Worm (Caenorhabditis elegans) whole organism, L1 larva: ENCODE results near the gene C07A12.18.

ENCODE experiments used
- C16A3.4 ChIP-seq: fragments of 150-350 bp; optimal IDR thresholded peaks from 2 replicates; lab custom pipeline; 2014; ENCODE audit warnings: missing biosample characterization, missing genetic modification characterization
- C34B4.2 ChIP-seq: sonication (generic microtip); optimal IDR thresholded peaks from 2 replicates; lab custom pipeline; 2017; ENCODE audit warnings: mild to moderate bottlenecking, missing genetic modification characterization, missing compliant biosample characterization
- F16B12.6 ChIP-seq: fragments of 150-350 bp; optimal IDR thresholded peaks from 2 replicates; lab custom pipeline; 2014; ENCODE audit warnings: missing biosample characterization, missing genetic modification characterization
- Y116A8C.19 ChIP-seq: sonication (generic microtip); optimal IDR thresholded peaks from 2 replicates; lab custom pipeline; 2016; ENCODE audit warnings: missing compliant biosample characterization, missing genetic modification characterization, borderline replicate concordance
- aha-1 ChIP-seq: fragments of 150-350 bp; optimal IDR thresholded peaks from 2 replicates; lab custom pipeline; 2014; ENCODE audit warnings: missing biosample characterization, missing genetic modification characterization
- aly-2 ChIP-seq: fragments of 150-350 bp; optimal IDR thresholded peaks from 2 replicates; lab custom pipeline; 2014; ENCODE audit warnings: missing biosample characterization, missing genetic modification characterization
- ama-1 ChIP-seq: fragments of 150-350 bp; optimal IDR thresholded peaks from 2 replicates; lab custom pipeline; 2014
- ceh-8 ChIP-seq: fragments of 200-800 bp; sonication (Bioruptor generic); optimal IDR thresholded peaks from 2 replicates; lab custom pipeline; 2018; ENCODE audit warnings: mild to moderate bottlenecking, missing genetic modification characterization, moderate library complexity, missing compliant biosample characterization
- ceh-82 ChIP-seq, 3 experiments: fragments of 150-350 bp in 1 of 3; sonication (generic microtip) in 2 of 3; optimal IDR thresholded peaks; 2 replicates each; lab custom pipeline; 2014 to 2017; ENCODE audit warnings: missing biosample characterization in 3 of 3, missing genetic modification characterization in 3 of 3
- ceh-88 ChIP-seq: fragments of 200-800 bp; sonication (Bioruptor generic); IDR thresholded peaks from 2 replicates; pipeline ENCODE4 v1.3.6; 2022; ENCODE audit warnings: missing genetic modification characterization, missing compliant biosample characterization
- ces-1 ChIP-seq: fragments of 150-350 bp; optimal IDR thresholded peaks from 2 replicates; lab custom pipeline; 2014; ENCODE audit warnings: missing biosample characterization, missing genetic modification reagents, missing genetic modification characterization
- efl-1 ChIP-seq, 4 experiments: fragments of 150-350 bp; optimal IDR thresholded peaks in 3 of 4; peaks in 1 of 4; 1 replicate in 1 of 4; 2 replicates in 3 of 4; lab custom pipeline; 2014; ENCODE audit warnings: missing biosample characterization in 2 of 4, missing genetic modification characterization in 2 of 4, missing genetic modification reagents in 2 of 4
- efl-3 ChIP-seq: fragments of 200-800 bp; sonication (Bioruptor generic); optimal IDR thresholded peaks from 2 replicates; lab custom pipeline; 2018; ENCODE audit warnings: mild to moderate bottlenecking, missing genetic modification characterization, missing compliant biosample characterization
- egl-27 ChIP-seq, 2 experiments: fragments of 150-350 bp in 1 of 2; sonication (generic microtip); optimal IDR thresholded peaks; 3 replicates each; lab custom pipeline; 2017 to 2018; ENCODE audit warnings: missing biosample characterization in 2 of 2, missing genetic modification characterization in 2 of 2, missing genetic modification reagents in 2 of 2
- elt-2 ChIP-seq: sonication (generic microtip); optimal IDR thresholded peaks from 2 replicates; lab custom pipeline; 2016; ENCODE audit warnings: missing genetic modification characterization, mild to moderate bottlenecking, inconsistent platforms, missing compliant biosample characterization, missing genetic modification reagents
- elt-3 ChIP-seq, 6 experiments: fragments of 150-350 bp in 1 of 6; sonication (generic microtip); optimal IDR thresholded peaks; 2 replicates each; lab custom pipeline; 2017 to 2018; ENCODE audit warnings: missing biosample characterization in 6 of 6, missing genetic modification characterization in 6 of 6, inconsistent platforms in 1 of 6
- fkh-4 ChIP-seq: sonication (generic microtip); optimal IDR thresholded peaks from 2 replicates; lab custom pipeline; 2016; ENCODE audit warnings: missing compliant biosample characterization, missing genetic modification characterization, borderline replicate concordance
- hlh-17 ChIP-seq: fragments of 200-800 bp; sonication (Bioruptor generic); optimal IDR thresholded peaks from 2 replicates; lab custom pipeline; 2018; ENCODE audit warnings: missing genetic modification characterization, mild to moderate bottlenecking, missing compliant biosample characterization, moderate library complexity, borderline replicate concordance
- hlh-4 ChIP-seq: sonication (generic microtip); optimal IDR thresholded peaks from 2 replicates; lab custom pipeline; 2016; ENCODE audit warnings: mild to moderate bottlenecking, missing genetic modification characterization, missing compliant biosample characterization
- hpl-2 ChIP-seq: fragments of 150-350 bp; optimal IDR thresholded peaks from 2 replicates; lab custom pipeline; 2014; ENCODE audit warnings: missing biosample characterization, missing genetic modification reagents, missing genetic modification characterization
- isw-1 ChIP-seq: fragments of 200-800 bp; sonication (Bioruptor generic); IDR thresholded peaks from 2 replicates; pipeline ENCODE4 v1.3.6; 2022; ENCODE audit warnings: missing genetic modification characterization, missing compliant biosample characterization
- jun-1 ChIP-seq: fragments of 150-350 bp; optimal IDR thresholded peaks from 2 replicates; lab custom pipeline; 2014; ENCODE audit warnings: missing biosample characterization, missing genetic modification reagents, missing genetic modification characterization
- lin-14 ChIP-seq: fragments of 200-800 bp; sonication (Bioruptor generic); optimal IDR thresholded peaks from 2 replicates; lab custom pipeline; 2018; ENCODE audit warnings: mild to moderate bottlenecking, missing genetic modification characterization, moderate library complexity, missing compliant biosample characterization
- mab-9 ChIP-seq: fragments of 200-800 bp; sonication (Bioruptor generic); IDR thresholded peaks from 2 replicates; pipeline ENCODE4 v1.3.6; 2022; ENCODE audit warnings: missing genetic modification reagents, missing genetic modification characterization, missing compliant biosample characterization
- mdl-1 ChIP-seq, 2 experiments: fragments of 150-350 bp; optimal IDR thresholded peaks; 2 replicates each; lab custom pipeline; 2014 to 2017; ENCODE audit warnings: missing biosample characterization in 2 of 2, missing genetic modification characterization in 2 of 2, inconsistent platforms in 1 of 2
- mep-1 ChIP-seq: fragments of 150-350 bp; optimal IDR thresholded peaks from 2 replicates; lab custom pipeline; 2014; ENCODE audit warnings: missing biosample characterization, missing genetic modification characterization
- nhr-12 ChIP-seq: sonication (generic microtip); optimal IDR thresholded peaks from 2 replicates; lab custom pipeline; 2017; ENCODE audit warnings: missing biosample characterization, missing genetic modification characterization
- nhr-19 ChIP-seq: fragments of 200-800 bp; sonication (Bioruptor generic); conservative IDR thresholded peaks from 2 replicates; pipeline ENCODE4 v1.3.6; 2022; ENCODE audit warnings: missing genetic modification characterization, missing compliant biosample characterization
- nhr-237 ChIP-seq: fragments of 150-350 bp; optimal IDR thresholded peaks from 2 replicates; lab custom pipeline; 2014; ENCODE audit warnings: missing biosample characterization, missing genetic modification characterization
- nhr-47 ChIP-seq: sonication (generic microtip); optimal IDR thresholded peaks from 2 replicates; lab custom pipeline; 2016; ENCODE audit warnings: mild to moderate bottlenecking, missing genetic modification characterization, moderate library complexity, missing compliant biosample characterization
- nhr-71 ChIP-seq: sonication (generic microtip); optimal IDR thresholded peaks from 2 replicates; lab custom pipeline; 2016; ENCODE audit warnings: mild to moderate bottlenecking, missing genetic modification characterization, moderate library complexity, missing compliant biosample characterization
- nhr-85 ChIP-seq: sonication (generic microtip); peaks from one replicate; lab custom pipeline; 2016; ENCODE audit warnings: missing genetic modification characterization, inconsistent platforms, missing compliant biosample characterization
- nhr-90 ChIP-seq: sonication (generic microtip); optimal IDR thresholded peaks from 2 replicates; lab custom pipeline; 2016; ENCODE audit warnings: mild to moderate bottlenecking, missing genetic modification characterization, missing compliant biosample characterization; ENCODE audit not compliant: poor library complexity
- pax-3 ChIP-seq: fragments of 200-800 bp; sonication (Bioruptor generic); optimal IDR thresholded peaks from 2 replicates; lab custom pipeline; 2018; ENCODE audit warnings: mild to moderate bottlenecking, missing genetic modification characterization, moderate library complexity, missing compliant biosample characterization
- pqm-1 ChIP-seq: sonication (generic microtip); optimal IDR thresholded peaks from 3 replicates; lab custom pipeline; 2017; ENCODE audit warnings: missing biosample characterization, missing genetic modification characterization
- rnt-1 ChIP-seq: sonication (generic microtip); optimal IDR thresholded peaks from 2 replicates; lab custom pipeline; 2016; ENCODE audit warnings: mild to moderate bottlenecking, missing genetic modification characterization, moderate library complexity, missing compliant biosample characterization
- sox-4 ChIP-seq: sonication (generic microtip); optimal IDR thresholded peaks from 2 replicates; lab custom pipeline; 2016; ENCODE audit warnings: missing genetic modification characterization, missing compliant biosample characterization
- sptf-1 ChIP-seq: fragments of 150-350 bp; optimal IDR thresholded peaks from 2 replicates; lab custom pipeline; 2014; ENCODE audit warnings: missing biosample characterization, missing genetic modification characterization
- sup-37 ChIP-seq: fragments of 200-800 bp; sonication (Bioruptor generic); optimal IDR thresholded peaks from 2 replicates; lab custom pipeline; 2018; ENCODE audit warnings: mild to moderate bottlenecking, missing genetic modification characterization, missing compliant biosample characterization
- swsn-7 ChIP-seq: sonication (generic microtip); optimal IDR thresholded peaks from 2 replicates; lab custom pipeline; 2016; ENCODE audit warnings: missing genetic modification characterization, missing compliant biosample characterization
- unc-130 ChIP-seq: fragments of 150-350 bp; optimal IDR thresholded peaks from 2 replicates; lab custom pipeline; 2017; ENCODE audit warnings: missing biosample characterization, missing genetic modification characterization, inconsistent platforms
- unc-62 ChIP-seq: fragments of 150-350 bp; optimal IDR thresholded peaks from 2 replicates; lab custom pipeline; 2014; ENCODE audit warnings: missing biosample characterization, missing genetic modification reagents, missing genetic modification characterization
- unc-86 ChIP-seq: sonication (generic microtip); optimal IDR thresholded peaks from 2 replicates; lab custom pipeline; 2016; ENCODE audit warnings: missing genetic modification characterization, missing compliant biosample characterization
- vab-15 ChIP-seq: sonication (generic microtip); optimal IDR thresholded peaks from 2 replicates; lab custom pipeline; 2017; ENCODE audit warnings: missing genotype, mild to moderate bottlenecking, missing genetic modification characterization, missing compliant biosample characterization
- xbp-1 ChIP-seq: sonication (generic microtip); optimal IDR thresholded peaks from 2 replicates; lab custom pipeline; 2016; ENCODE audit warnings: missing genetic modification characterization, missing compliant biosample characterization
- zip-4 ChIP-seq: fragments of 200-800 bp; sonication (Bioruptor generic); optimal IDR thresholded peaks from 2 replicates; lab custom pipeline; 2018; ENCODE audit warnings: mild to moderate bottlenecking, missing genetic modification characterization, moderate library complexity, missing compliant biosample characterization
- ztf-11 ChIP-seq, 2 experiments: sonication (generic microtip); optimal IDR thresholded peaks; 2 replicates each; lab custom pipeline; 2016 to 2017; ENCODE audit warnings: missing genetic modification characterization in 2 of 2, missing biosample characterization in 1 of 2, missing compliant biosample characterization in 1 of 2
- ztf-4 ChIP-seq: fragments of 150-350 bp; optimal IDR thresholded peaks from 2 replicates; lab custom pipeline; 2014; ENCODE audit warnings: missing biosample characterization, missing genetic modification characterization

C07A12.18 gene

DNA sequence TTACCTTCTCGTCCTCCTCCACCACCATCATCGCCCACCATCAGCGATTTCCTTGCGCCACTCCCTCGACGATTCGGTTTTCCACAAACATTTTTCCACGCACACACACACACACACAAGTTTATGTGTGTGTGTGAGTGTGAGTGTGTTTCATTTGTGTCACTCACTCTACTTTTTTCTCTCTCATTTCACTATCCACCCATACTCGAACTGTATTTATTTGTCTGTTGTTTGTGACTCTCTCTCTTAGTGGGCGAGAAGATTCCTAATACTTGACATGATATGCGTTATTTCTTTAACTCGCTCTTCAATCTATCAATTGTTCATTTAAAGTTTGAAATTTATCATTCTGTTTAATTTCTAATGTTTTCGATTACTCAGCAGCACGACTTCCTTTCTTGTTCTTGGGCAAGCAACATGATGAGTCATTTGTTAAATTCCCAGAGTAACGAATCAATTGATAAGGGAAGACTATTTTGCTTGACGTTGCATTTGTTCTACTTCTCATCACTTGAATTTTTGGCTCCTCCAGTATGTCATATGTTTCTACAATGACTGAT, 42.5 kb downstream of the C07A12.18 start (continued):
- no peak for TF ChIP-seq aha-1
- no peak for TF ChIP-seq pax-3 (tag; lab: Kevin White, UChicago)
- no peak for TF ChIP-seq unc-62 (GFP tag; lab: Kevin White, UChicago)
- TF ChIP-seq nhr-237 (tag; lab: Kevin White, UChicago), result no peak
- TF ChIP-seq F16B12.6 (tag; lab: Kevin White, UChicago), result no peak
- TF ChIP-seq fkh-4, result no peak
- TF ChIP-seq isw-1 (GFP tag; lab: Robert Waterston, UW), result no peak
- TF ChIP-seq nhr-85 (tag; lab: Kevin White, UChicago), result peak; percentile 54
- peak; percentile 36 for TF ChIP-seq jun-1 (tag; lab: Kevin White, UChicago)
- peak in 1 of 3 experiments; percentile 11 for TF ChIP-seq ceh-82 (tag; optimal IDR thresholded peaks at IDR 0.05; lab: Kevin White, UChicago)
- peak; percentile 24 for TF ChIP-seq xbp-1
- TF ChIP-seq nhr-12, result no peak
- no peak for TF ChIP-seq ces-1

DNA sequence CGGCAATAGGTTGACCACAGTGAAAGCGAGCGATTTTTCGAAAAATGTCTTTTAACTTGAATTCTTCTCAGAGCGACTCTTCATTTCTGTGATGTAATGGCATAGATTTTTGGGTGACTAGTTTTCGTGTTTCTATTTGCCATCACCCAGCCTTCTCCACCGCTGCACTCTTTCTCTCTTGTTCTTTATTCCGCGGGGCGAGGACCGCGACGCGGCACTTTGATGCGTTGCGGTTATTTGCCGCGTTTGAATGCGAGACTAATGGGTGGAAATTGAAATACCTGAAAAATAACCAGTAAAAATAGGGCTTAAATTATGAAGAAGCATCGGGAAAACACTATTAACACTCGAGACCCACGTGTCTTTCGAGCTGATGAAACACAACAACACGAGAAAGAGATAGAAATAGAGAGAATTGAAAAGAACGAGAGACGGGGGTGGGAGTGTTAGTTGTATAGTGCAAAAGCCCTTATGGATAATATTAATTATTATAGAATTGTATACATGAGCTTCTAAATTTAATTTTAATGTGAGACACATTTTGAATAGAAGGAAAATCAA, 45.5 kb downstream of the C07A12.18 start, which contains the start of gene dgk-2:
dgk-2 (minus strand) TSS at position 281 of the 561 bp plus-strand sequence.
- TF ChIP-seq unc-130, result no peak
- TF ChIP-seq nhr-19 (GFP tag; lab: Robert Waterston, UW), result no peak
- TF ChIP-seq nhr-47 (tag; lab: Kevin White, UChicago), result no peak
- TF ChIP-seq pax-3 (tag; lab: Kevin White, UChicago), result no peak
- TF ChIP-seq hlh-17, result no peak
- TF ChIP-seq hlh-4 (tag; lab: Kevin White, UChicago), result no peak
- TF ChIP-seq C34B4.2 (tag; lab: Kevin White, UChicago), result no peak
- TF ChIP-seq ztf-4 (tag; lab: Kevin White, UChicago), result no peak
- TF ChIP-seq ceh-8, result no peak
- TF ChIP-seq aha-1, result no peak
- TF ChIP-seq unc-62 (GFP tag; lab: Kevin White, UChicago), result no peak
- TF ChIP-seq mab-9 (GFP tag; lab: Robert Waterston, UW), result no peak
- TF ChIP-seq ces-1, result no peak
- TF ChIP-seq pqm-1 (tag; lab: Kevin White, UChicago), result no peak
- TF ChIP-seq mep-1 (tag; lab: Kevin White, UChicago), result peak; percentile 10
- no peak for TF ChIP-seq elt-3 (tag; optimal IDR thresholded peaks at IDR 0.05; lab: Kevin White, UChicago)
- no peak for TF ChIP-seq Y116A8C.19
- no peak for TF ChIP-seq ztf-11 (tag; optimal IDR thresholded peaks at IDR 0.05; lab: Kevin White, UChicago)
- no peak for TF ChIP-seq sox-4 (tag; lab: Kevin White, UChicago)
- peak in 1 of 2 experiments; percentile 49 for TF ChIP-seq mdl-1 (tag; optimal IDR thresholded peaks at IDR 0.05; lab: Kevin White, UChicago)
- TF ChIP-seq F16B12.6 (tag; lab: Kevin White, UChicago), result no peak
- TF ChIP-seq efl-1 (optimal IDR thresholded peaks at IDR 0.05; lab: Kevin White, UChicago), result no peak
- no peak for TF ChIP-seq efl-1 (GFP tag; optimal IDR thresholded peaks at IDR 0.05 in 1 of 2; lab: Kevin White, UChicago)
- TF ChIP-seq unc-86 (tag; lab: Kevin White, UChicago), result no peak
- no peak for TF ChIP-seq nhr-90
- TF ChIP-seq swsn-7, result no peak
- no peak for TF ChIP-seq sptf-1
- TF ChIP-seq nhr-237 (tag; lab: Kevin White, UChicago), result no peak
- peak; percentile 12 for TF ChIP-seq nhr-71
- no peak for TF ChIP-seq elt-2
- no peak for TF ChIP-seq sup-37 (GFP tag; lab: Kevin White, UChicago)
- no peak for TF ChIP-seq isw-1 (GFP tag; lab: Robert Waterston, UW)
- no peak for TF ChIP-seq ceh-82 (tag; optimal IDR thresholded peaks at IDR 0.05; lab: Kevin White, UChicago)
- no peak for TF ChIP-seq aly-2 (tag; lab: Kevin White, UChicago)
- TF ChIP-seq hpl-2, result peak; percentile 42
- 0 out of 2 replicates have a peak, but pooled peaks have one; percentile 9 for TF ChIP-seq ceh-88 (GFP tag; lab: Robert Waterston, UW)
- no peak for TF ChIP-seq rnt-1 (tag; lab: Kevin White, UChicago)
- no peak for TF ChIP-seq C16A3.4
- TF ChIP-seq nhr-12, result no peak
- TF ChIP-seq efl-3 (GFP tag; lab: Kevin White, UChicago), result no peak
- TF ChIP-seq zip-4 (GFP tag; lab: Kevin White, UChicago), result no peak
- TF ChIP-seq lin-14 (GFP tag; lab: Kevin White, UChicago), result peak; percentile 78
- no peak for TF ChIP-seq ama-1 (lab: Kevin White, UChicago)
- TF ChIP-seq vab-15, result no peak
- no peak for TF ChIP-seq egl-27 (tag; optimal IDR thresholded peaks at IDR 0.05; lab: Kevin White, UChicago)
